Fruit fly (Drosophila melanogaster) whole organism, embryonic: ENCODE measurements around the gene Spec2.

Experiments
- CG10147 ChIP-seq: fragments of 200-800 bp; sonication (Bioruptor generic); optimal IDR thresholded peaks from 2 replicates; lab custom pipeline; 2019; ENCODE audit warnings: missing biosample characterization, mild to moderate bottlenecking, missing genetic modification characterization, moderate library complexity
- CG10979 ChIP-seq: fragments of 200-800 bp; sonication (Bioruptor generic); optimal IDR thresholded peaks from 2 replicates; lab custom pipeline; 2018; ENCODE audit warnings: missing biosample characterization, mild to moderate bottlenecking, missing genetic modification characterization, moderate library complexity
- CG11398 ChIP-seq: fragments of 200-800 bp; sonication (Bioruptor generic); optimal IDR thresholded peaks from 2 replicates; lab custom pipeline; 2016; ENCODE audit warnings: missing biosample characterization, missing genetic modification characterization
- CG11696 ChIP-seq: fragments of 200-800 bp; sonication (Bioruptor generic); IDR thresholded peaks from 2 replicates; pipeline ENCODE4 v1.3.6; 2022; ENCODE audit warnings: missing biosample characterization, missing genetic modification characterization
- CG12299 ChIP-seq: fragments of 200-800 bp; sonication (Bioruptor generic); optimal IDR thresholded peaks from 2 replicates; lab custom pipeline; 2018; ENCODE audit warnings: missing biosample characterization, mild to moderate bottlenecking, missing genetic modification characterization
- CG12769 ChIP-seq: fragments of 200-800 bp; sonication (Bioruptor generic); optimal IDR thresholded peaks from 2 replicates; lab custom pipeline; 2019; ENCODE audit warnings: missing biosample characterization, mild to moderate bottlenecking, missing genetic modification characterization, moderate library complexity
- CG13624 ChIP-seq: fragments of 200-800 bp; sonication (Bioruptor generic); optimal IDR thresholded peaks from 2 replicates; lab custom pipeline; 2016; ENCODE audit warnings: missing biosample characterization, missing genetic modification characterization
- CG15011 ChIP-seq: fragments of 200-800 bp; sonication (Bioruptor generic); optimal IDR thresholded peaks from 3 replicates; lab custom pipeline; 2018; ENCODE audit warnings: missing biosample characterization, mild to moderate bottlenecking, missing genetic modification characterization
- CG1603 ChIP-seq: fragments of 200-800 bp; sonication (Bioruptor generic); optimal IDR thresholded peaks from 2 replicates; lab custom pipeline; 2019; ENCODE audit warnings: missing biosample characterization, mild to moderate bottlenecking, missing genetic modification characterization, moderate library complexity
- CG1647 ChIP-seq: fragments of 200-800 bp; sonication (Bioruptor generic); optimal IDR thresholded peaks from 3 replicates; lab custom pipeline; 2016; ENCODE audit warnings: missing biosample characterization, missing genetic modification characterization
- CG17328 ChIP-seq: fragments of 200-800 bp; sonication (Bioruptor generic); IDR thresholded peaks from 2 replicates; pipeline ENCODE4 v1.3.6; 2022; ENCODE audit warnings: missing biosample characterization, missing genetic modification characterization
- CG17568 ChIP-seq: fragments of 200-800 bp; sonication (Bioruptor generic); optimal IDR thresholded peaks from 2 replicates; lab custom pipeline; 2018; ENCODE audit warnings: missing biosample characterization, mild to moderate bottlenecking, missing genetic modification characterization, moderate library complexity
- CG17912 ChIP-seq: fragments of 200-800 bp; sonication (Bioruptor generic); optimal IDR thresholded peaks from 2 replicates; lab custom pipeline; 2018; ENCODE audit warnings: missing biosample characterization, mild to moderate bottlenecking, missing genetic modification characterization
- CG2712 ChIP-seq: fragments of 200-800 bp; optimal IDR thresholded peaks from 3 replicates; lab custom pipeline; 2019; ENCODE audit warnings: missing biosample characterization, mild to moderate bottlenecking, missing genetic modification characterization, moderate library complexity
- CG2889 ChIP-seq: fragments of 200-800 bp; sonication (Bioruptor generic); IDR thresholded peaks from 3 replicates; pipeline ENCODE4 v1.3.6; 2022; ENCODE audit warnings: missing biosample characterization, missing genetic modification characterization
- CG34224 ChIP-seq: fragments of 200-800 bp; sonication (Bioruptor generic); IDR thresholded peaks from 3 replicates; pipeline ENCODE4 v1.3.6; 2022; ENCODE audit warnings: missing biosample characterization, missing genetic modification characterization; ENCODE audit not compliant: partially characterized antibody
- CG4730 ChIP-seq: fragments of 200-800 bp; sonication (Bioruptor generic); IDR thresholded peaks from 2 replicates; pipeline ENCODE4 v1.3.6; 2022; ENCODE audit warnings: missing biosample characterization, missing genetic modification characterization
- CG6683 ChIP-seq: fragments of 200-800 bp; sonication (Bioruptor generic); optimal IDR thresholded peaks from 2 replicates; lab custom pipeline; 2017; ENCODE audit warnings: missing biosample characterization, mild to moderate bottlenecking, missing genetic modification characterization, missing genetic modification reagents
- CG7928 ChIP-seq: fragments of 200-800 bp; sonication (Bioruptor generic); optimal IDR thresholded peaks from 2 replicates; lab custom pipeline; 2017; ENCODE audit warnings: missing biosample characterization, mild to moderate bottlenecking, missing genetic modification characterization
- CG8359 ChIP-seq: fragments of 200-800 bp; sonication (Bioruptor generic); optimal IDR thresholded peaks from 2 replicates; lab custom pipeline; 2017; ENCODE audit warnings: missing biosample characterization, mild to moderate bottlenecking, missing genetic modification characterization, borderline replicate concordance
- CG8924 ChIP-seq: fragments of 200-800 bp; optimal IDR thresholded peaks from 3 replicates; lab custom pipeline; 2019; ENCODE audit warnings: missing biosample characterization, mild to moderate bottlenecking, missing genetic modification characterization, moderate library complexity
- CG8944 ChIP-seq: fragments of 200-800 bp; sonication (Bioruptor generic); optimal IDR thresholded peaks from 3 replicates; lab custom pipeline; 2016; ENCODE audit warnings: missing biosample characterization, missing genetic modification characterization
- CTCF ChIP-seq: fragments of 200-800 bp; sonication (Bioruptor generic); optimal IDR thresholded peaks from 2 replicates; lab custom pipeline; 2017; ENCODE audit warnings: missing biosample characterization, mild to moderate bottlenecking, missing genetic modification characterization, moderate library complexity
- Chrac-16 ChIP-seq: fragments of 200-800 bp; sonication (Bioruptor generic); optimal IDR thresholded peaks from 3 replicates; lab custom pipeline; 2016; ENCODE audit warnings: missing biosample characterization, missing genetic modification characterization
- CkIIα-i1 ChIP-seq: fragments of 200-800 bp; sonication (Bioruptor generic); IDR thresholded peaks from 2 replicates; pipeline ENCODE4 v1.3.6; 2022; ENCODE audit warnings: missing biosample characterization, missing genetic modification characterization
- Fer2 ChIP-seq: fragments of 200-800 bp; sonication (Bioruptor generic); optimal IDR thresholded peaks from 2 replicates; lab custom pipeline; 2018; ENCODE audit warnings: missing biosample characterization, mild to moderate bottlenecking, missing genetic modification characterization, moderate library complexity
- HHEX ChIP-seq: fragments of 200-800 bp; sonication (Bioruptor generic); optimal IDR thresholded peaks from 3 replicates; lab custom pipeline; 2017; ENCODE audit warnings: missing biosample characterization, mild to moderate bottlenecking, missing genetic modification characterization, missing genetic modification reagents
- HLH54F ChIP-seq: fragments of 200-800 bp; sonication (Bioruptor generic); optimal IDR thresholded peaks from 3 replicates; lab custom pipeline; 2016; ENCODE audit warnings: missing biosample characterization, missing genetic modification characterization
- Hr78 ChIP-seq, 2 experiments: fragments of 200-800 bp in 1 of 2; fragments of >200 bp in 1 of 2; sonication (Bioruptor generic) in 1 of 2; optimal IDR thresholded peaks; 2 replicates each; lab custom pipeline; 2017 to 2019; ENCODE audit warnings: missing biosample characterization in 2 of 2, missing genetic modification characterization in 2 of 2, mild to moderate bottlenecking in 1 of 2, moderate library complexity in 1 of 2
- Neu2 ChIP-seq: fragments of 200-800 bp; sonication (Bioruptor generic); optimal IDR thresholded peaks from 3 replicates; lab custom pipeline; 2016; ENCODE audit warnings: missing biosample characterization, missing genetic modification characterization, borderline replicate concordance
- PHDP ChIP-seq: fragments of 200-800 bp; sonication (Bioruptor generic); optimal IDR thresholded peaks from 3 replicates; lab custom pipeline; 2018; ENCODE audit warnings: missing biosample characterization, mild to moderate bottlenecking, missing genetic modification characterization, moderate library complexity
- Vsx1 ChIP-seq: fragments of 200-800 bp; sonication (Bioruptor generic); optimal IDR thresholded peaks from 2 replicates; lab custom pipeline; 2017; ENCODE audit warnings: missing biosample characterization, mild to moderate bottlenecking, missing genetic modification characterization, missing genetic modification reagents
- ac ChIP-seq: fragments of 200-800 bp; sonication (Bioruptor generic); optimal IDR thresholded peaks from 3 replicates; lab custom pipeline; 2017; ENCODE audit warnings: missing biosample characterization, mild to moderate bottlenecking, missing genetic modification characterization
- amos ChIP-seq: fragments of 200-800 bp; sonication (Bioruptor generic); IDR thresholded peaks from 2 replicates; pipeline ENCODE4 v1.3.6; 2022; ENCODE audit warnings: missing biosample characterization, missing genetic modification characterization; ENCODE audit not compliant: partially characterized antibody
- bowl ChIP-seq: fragments of 200-800 bp; sonication (Bioruptor generic); IDR thresholded peaks from 2 replicates; pipeline ENCODE4 v1.3.6; 2022; ENCODE audit warnings: missing biosample characterization, missing genetic modification characterization
- dimm ChIP-seq: fragments of 200-800 bp; sonication (Bioruptor generic); IDR thresholded peaks from 2 replicates; pipeline ENCODE4 v1.3.6; 2022; ENCODE audit warnings: missing biosample characterization, missing genetic modification characterization
- dpn ChIP-seq, 2 experiments: fragments of 200-800 bp; sonication (Bioruptor generic); optimal IDR thresholded peaks; 3 replicates each; lab custom pipeline; 2016; ENCODE audit warnings: missing biosample characterization in 2 of 2, missing genetic modification characterization in 2 of 2
- her ChIP-seq: fragments of 200-800 bp; sonication (Bioruptor generic); optimal IDR thresholded peaks from 2 replicates; lab custom pipeline; 2016; ENCODE audit warnings: missing biosample characterization, missing genetic modification characterization
- jumu ChIP-seq: fragments of 200-800 bp; sonication (Bioruptor generic); optimal IDR thresholded peaks from 3 replicates; lab custom pipeline; 2016; ENCODE audit warnings: missing biosample characterization, missing genetic modification characterization
- kah ChIP-seq: fragments of 200-800 bp; sonication (Bioruptor generic); optimal IDR thresholded peaks from 2 replicates; lab custom pipeline; 2018; ENCODE audit warnings: missing biosample characterization, mild to moderate bottlenecking, missing genetic modification characterization
- klu ChIP-seq: fragments of 200-800 bp; sonication (Bioruptor generic); IDR thresholded peaks from 2 replicates; pipeline ENCODE4 v1.3.6; 2022; ENCODE audit warnings: missing biosample characterization, missing genetic modification characterization
- maf-S ChIP-seq: fragments of 200-800 bp; sonication (Bioruptor generic); optimal IDR thresholded peaks from 2 replicates; lab custom pipeline; 2016; ENCODE audit warnings: missing biosample characterization, missing genetic modification characterization
- nom ChIP-seq: fragments of 200-800 bp; sonication (Bioruptor generic); optimal IDR thresholded peaks from 2 replicates; lab custom pipeline; 2017; ENCODE audit warnings: missing biosample characterization, missing genetic modification characterization, mild to moderate bottlenecking, moderate library complexity, missing genetic modification reagents
- otp ChIP-seq: fragments of 200-800 bp; sonication (Bioruptor generic); IDR thresholded peaks from 3 replicates; pipeline ENCODE4, ENCODE4 v1.3.6; 2022; ENCODE audit warnings: missing biosample characterization, missing genetic modification characterization
- psq ChIP-seq: fragments of 200-800 bp; sonication (Bioruptor generic); optimal IDR thresholded peaks from 2 replicates; lab custom pipeline; 2017; ENCODE audit warnings: missing biosample characterization, missing genetic modification characterization
- tll ChIP-seq, 2 experiments: fragments of 200-800 bp in 1 of 2; fragments of >200 bp in 1 of 2; sonication (Bioruptor generic) in 1 of 2; optimal IDR thresholded peaks; 2 replicates each; lab custom pipeline; 2017 to 2019; ENCODE audit warnings: missing biosample characterization in 2 of 2, missing genetic modification characterization in 2 of 2, mild to moderate bottlenecking in 1 of 2, moderate library complexity in 1 of 2
- unc-4 ChIP-seq: fragments of 200-800 bp; sonication (Bioruptor generic); IDR thresholded peaks from 2 replicates; pipeline ENCODE4 v1.3.6; 2022; ENCODE audit warnings: missing biosample characterization, missing genetic modification characterization; ENCODE audit not compliant: partially characterized antibody
- yki ChIP-seq: fragments of >200 bp; optimal IDR thresholded peaks from 3 replicates; lab custom pipeline; 2018
- zf30C ChIP-seq: fragments of 200-800 bp; sonication (Bioruptor generic); optimal IDR thresholded peaks from 3 replicates; lab custom pipeline; 2018; ENCODE audit warnings: missing biosample characterization, mild to moderate bottlenecking, missing genetic modification characterization
- zfh2 ChIP-seq: fragments of 200-800 bp; sonication (Bioruptor generic); optimal IDR thresholded peaks from 2 replicates; lab custom pipeline; 2016; ENCODE audit warnings: missing biosample characterization, missing genetic modification characterization

Gene Spec2

DNA sequence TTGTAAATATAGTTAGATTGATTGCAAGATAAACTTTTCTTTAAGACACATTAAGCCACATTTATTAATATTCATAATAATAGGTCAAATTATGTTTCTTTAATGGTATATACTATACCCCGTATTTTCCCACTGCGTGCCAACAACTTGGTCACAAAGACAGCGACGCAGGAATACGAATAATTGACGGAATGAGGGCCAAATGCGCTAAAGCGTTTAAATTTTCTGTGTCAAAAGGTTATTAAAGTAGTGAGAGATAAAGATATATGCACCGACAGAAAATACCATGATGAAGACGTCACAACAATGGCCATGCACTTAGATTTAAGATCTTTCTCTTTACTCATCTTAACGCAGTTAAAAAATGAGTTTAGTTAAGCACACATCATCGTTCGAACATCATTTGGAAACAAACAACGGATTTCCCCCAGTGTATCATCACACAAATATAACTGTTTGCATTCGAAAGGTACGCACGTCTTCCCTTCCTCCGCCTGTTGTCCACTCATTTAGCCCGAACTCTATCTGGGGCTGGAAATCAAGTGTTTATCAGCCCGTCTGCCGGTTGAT is 3.5 kb downstream of the Spec2 start:
- TF ChIP-seq CG2889 = no peak
- TF ChIP-seq CG10147 (GFP tag; lab: Kevin White, UChicago) = peak; percentile 65
- TF ChIP-seq klu (GFP tag; lab: Robert Waterston, UW) = peak; percentile 18; the same call in 1 of the 2 replicates
- TF ChIP-seq yki (lab: Kevin White, UChicago) = no peak
- peak; percentile 9 for TF ChIP-seq Vsx1 (GFP tag; lab: Kevin White, UChicago)
- TF ChIP-seq her (GFP tag; lab: Kevin White, UChicago) = peak; percentile 44
- TF ChIP-seq maf-S = peak; percentile 39
- TF ChIP-seq CG1603 (tag; lab: Kevin White, UChicago) = peak; percentile 71
- TF ChIP-seq Hr78 (GFP tag; optimal IDR thresholded peaks at IDR 0.05; lab: Kevin White, UChicago) = peak in 1 of 2 experiments; percentile 92
- no peak for TF ChIP-seq unc-4
- peak; percentile 72 to 73 for TF ChIP-seq dpn (GFP tag; optimal IDR thresholded peaks at IDR 0.05; lab: Kevin White, UChicago)
- peak; percentile 68 for TF ChIP-seq dimm (GFP tag; lab: Robert Waterston, UW)
- TF ChIP-seq CG11398 = peak; percentile 60
- peak; percentile 71 for TF ChIP-seq CG2712 (tag; lab: Kevin White, UChicago)
- TF ChIP-seq CG10979 (tag; lab: Kevin White, UChicago) = peak; percentile 71
- no peak for TF ChIP-seq CG34224 (GFP tag; lab: Robert Waterston, UW)
- TF ChIP-seq CkIIα-i1 (GFP tag; lab: Robert Waterston, UW) = no peak
- no peak for TF ChIP-seq tll (GFP tag; optimal IDR thresholded peaks at IDR 0.05; lab: Kevin White, UChicago)
- peak; percentile 22 for TF ChIP-seq CG12299 (tag; lab: Kevin White, UChicago)
- no peak for TF ChIP-seq CG6683 (GFP tag; lab: Kevin White, UChicago)
- TF ChIP-seq Fer2 (tag; lab: Kevin White, UChicago) = no peak
- TF ChIP-seq HHEX (GFP tag; lab: Kevin White, UChicago) = peak; percentile 69
- no peak for TF ChIP-seq psq (GFP tag; lab: Kevin White, UChicago)
- no peak for TF ChIP-seq CG17912 (GFP tag; lab: Kevin White, UChicago)
- TF ChIP-seq ac (GFP tag; lab: Kevin White, UChicago) = no peak
- no peak for TF ChIP-seq kah (GFP tag; lab: Kevin White, UChicago)
- TF ChIP-seq Chrac-16 (GFP tag; lab: Kevin White, UChicago) = peak; percentile 39
- peak; percentile 24 for TF ChIP-seq CG17568 (GFP tag; lab: Kevin White, UChicago)
- peak; percentile 4 for TF ChIP-seq CTCF (GFP tag; lab: Kevin White, UChicago)
- TF ChIP-seq CG8924 = peak; percentile 74
- TF ChIP-seq CG15011 (GFP tag; lab: Kevin White, UChicago) = no peak
- 0 out of 2 replicates have a peak, but pooled peaks have one; percentile 14 for TF ChIP-seq bowl (GFP tag; lab: Robert Waterston, UW)
- peak; percentile 63 for TF ChIP-seq jumu (GFP tag; lab: Kevin White, UChicago)
- peak; percentile 58 for TF ChIP-seq CG17328
- TF ChIP-seq zfh2 (GFP tag; lab: Kevin White, UChicago) = peak; percentile 38
- no peak for TF ChIP-seq CG11696 (GFP tag; lab: Robert Waterston, UW)
- no peak for TF ChIP-seq amos
- no peak for TF ChIP-seq Neu2 (GFP tag; lab: Kevin White, UChicago)
- TF ChIP-seq CG13624 (GFP tag; lab: Kevin White, UChicago) = peak; percentile 55
- no peak for TF ChIP-seq CG7928 (GFP tag; lab: Kevin White, UChicago)
- no peak for TF ChIP-seq nom (GFP tag; lab: Kevin White, UChicago)
- peak; percentile 30 for TF ChIP-seq HLH54F (GFP tag; lab: Kevin White, UChicago)
- TF ChIP-seq CG1647 (GFP tag; lab: Kevin White, UChicago) = peak; percentile 18
- TF ChIP-seq CG8359 (GFP tag; lab: Kevin White, UChicago) = no peak
- TF ChIP-seq PHDP (tag; lab: Kevin White, UChicago) = peak; percentile 56
- TF ChIP-seq CG8944 = peak; percentile 52
- TF ChIP-seq otp (GFP tag; lab: Robert Waterston, UW) = peak; percentile 79; the same call in 2 of the 3 replicates
- peak; percentile 34 for TF ChIP-seq zf30C (GFP tag; lab: Kevin White, UChicago)
- peak; percentile 71 for TF ChIP-seq CG12769 (tag; lab: Kevin White, UChicago)
- peak; percentile 46; the same call in 1 of the 2 replicates for TF ChIP-seq CG4730 (GFP tag; lab: Robert Waterston, UW)
